Fruit fly (Drosophila melanogaster): ENCODE measurements around the gene CG9525.

The CG9525 gene

DNA sequence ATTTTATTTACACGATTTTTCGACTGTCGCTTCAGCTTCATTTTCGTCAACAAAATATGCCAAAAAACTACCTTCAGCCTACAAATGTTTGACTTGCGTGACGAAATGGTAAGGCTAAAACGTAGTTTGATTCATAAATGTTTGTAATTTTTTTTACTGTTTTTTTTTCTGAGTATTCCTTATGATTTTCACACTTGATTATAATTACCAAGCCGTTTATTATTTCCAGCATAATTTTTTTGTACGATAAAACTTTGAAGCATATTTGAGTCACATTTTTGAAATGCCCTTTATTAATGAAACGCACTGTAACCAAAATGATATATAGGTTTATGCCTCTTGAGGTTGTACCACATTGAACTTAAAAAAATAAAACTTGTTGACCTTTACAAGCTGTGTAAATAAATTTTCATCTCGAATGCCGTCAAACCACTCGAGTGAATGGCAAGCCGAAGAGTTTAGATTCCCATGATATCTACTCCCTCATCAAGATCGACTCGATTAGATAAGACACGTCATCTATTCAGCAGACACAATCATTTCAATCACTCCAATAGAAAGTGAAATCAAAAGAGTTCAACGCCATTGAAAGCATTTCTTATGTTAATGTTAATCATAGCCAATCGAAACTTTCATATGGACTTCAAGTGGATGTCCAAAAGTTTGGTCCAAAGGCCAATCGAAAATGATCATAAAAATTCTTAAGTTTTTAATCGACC lies 20.6 kb upstream of the CG9525 start (continued):
- TF ChIP-seq CG10366 (GFP tag; IDR thresholded peaks at IDR 0.05) (peak; percentile 45; the same call in 1 of the 2 replicates), CG15269 (tag; optimal IDR thresholded peaks at IDR 0.05) (peak; percentile 85), CG10274 (GFP tag; optimal IDR thresholded peaks at IDR 0.05) (no peak), Fer1 (GFP tag; optimal IDR thresholded peaks at IDR 0.05) (peak; percentile 46), HLH4C (GFP tag; IDR thresholded peaks at IDR 0.05; ENCODE audit: partially characterized antibody) (no peak), CG12155 (GFP tag; optimal IDR thresholded peaks at IDR 0.05) (peak; percentile 29), ranshi (GFP tag; IDR thresholded peaks at IDR 0.05) (0 out of 2 replicates have a peak, but pooled peaks have one; percentile 4), Ets65A (GFP tag) (peak; percentile 51), H2.0 (GFP tag; IDR thresholded peaks at IDR 0.05) (peak; percentile 15; the same call in 1 of the 2 replicates), cg (GFP tag; optimal IDR thresholded peaks at IDR 0.05) (no peak), maf-S (GFP tag; optimal IDR thresholded peaks at IDR 0.05) (peak; percentile 44), zfh2 (GFP tag; optimal IDR thresholded peaks at IDR 0.05) (peak; percentile 21), mam (GFP tag; optimal IDR thresholded peaks at IDR 0.05) (peak; percentile 42), CG34224 (GFP tag; IDR thresholded peaks at IDR 0.05; ENCODE audit: partially characterized antibody) (no peak), B-H1 (GFP tag; IDR thresholded peaks at IDR 0.05) (0 out of 3 replicates have a peak, but pooled peaks have one; percentile 24), chm (GFP tag; IDR thresholded peaks at IDR 0.05) (no peak), CG16863 (GFP tag; optimal IDR thresholded peaks at IDR 0.05) (peak; percentile 27), CG7372 (GFP tag; IDR thresholded peaks at IDR 0.05) (peak; percentile 47; the same call in 1 of the 2 replicates), CG4820 (GFP tag; optimal IDR thresholded peaks at IDR 0.05) (peak; percentile 6), CG6683 (GFP tag; optimal IDR thresholded peaks at IDR 0.05) (peak; percentile 4), CG13424 (tag; optimal IDR thresholded peaks at IDR 0.05) (peak; percentile 65), sens (GFP tag) (peak; percentile 92), ci (GFP tag; IDR thresholded peaks at IDR 0.05) (peak; percentile 62; the same call in 1 of the 3 replicates), fu2 (GFP tag; optimal IDR thresholded peaks at IDR 0.05) (no peak), CG10654 (GFP tag; optimal IDR thresholded peaks at IDR 0.05) (peak; percentile 4), nerfin-1 (tag; optimal IDR thresholded peaks at IDR 0.05) (peak; percentile 24), Pdp1 (GFP tag; optimal IDR thresholded peaks at IDR 0.05) (peak; percentile 8 to 23), Atf6 (GFP tag; IDR thresholded peaks at IDR 0.05) (peak; percentile 57; the same call in 1 of the 2 replicates), pb (GFP tag; optimal IDR thresholded peaks at IDR 0.05) (peak; percentile 27), stc (GFP tag; IDR thresholded peaks at IDR 0.05) (peak; percentile 66), trem (tag; optimal IDR thresholded peaks at IDR 0.05) (no peak), Med (GFP tag) (peak; percentile 89), CG11695 (GFP tag; IDR thresholded peaks at IDR 0.05) (peak; percentile 94), CG15696 (tag; optimal IDR thresholded peaks at IDR 0.05) (no peak), CG4328 (GFP tag; optimal IDR thresholded peaks at IDR 0.05) (no peak), Opbp (GFP tag; IDR thresholded peaks at IDR 0.05; ENCODE audit: partially characterized antibody) (no peak), CG5180 (GFP tag; optimal IDR thresholded peaks at IDR 0.05) (peak; percentile 13), CG3847 (GFP tag; IDR thresholded peaks at IDR 0.05) (peak; percentile 51; the same call in 1 of the 2 replicates), Hr78 (GFP tag; optimal IDR thresholded peaks at IDR 0.05) (peak in 1 of 2 experiments; percentile 67), hkb (optimal IDR thresholded peaks at IDR 0.05) (no peak), hkb (GFP tag; IDR thresholded peaks at IDR 0.05) (peak; percentile 73), bab2 (GFP tag; optimal IDR thresholded peaks at IDR 0.05) (peak; percentile 53), CG15479 (GFP tag; optimal IDR thresholded peaks at IDR 0.05) (no peak), BtbVII (GFP tag; optimal IDR thresholded peaks at IDR 0.05) (peak; percentile 40), Blimp-1 (GFP tag; optimal IDR thresholded peaks at IDR 0.05) (peak; percentile 90), CG6175 (GFP tag; IDR thresholded peaks at IDR 0.05) (no peak), CG17568 (GFP tag; optimal IDR thresholded peaks at IDR 0.05) (no peak), en (GFP tag; optimal IDR thresholded peaks at IDR 0.05) (no peak), bsh (GFP tag; optimal IDR thresholded peaks at IDR 0.05) (peak in 1 of 2 experiments; percentile 23)

Measured in whole organism, embryonic.